Worm (Caenorhabditis elegans): Measurements from ENCODE around the gene ras-2.

The ras-2 gene

ce11 chrIII:4696903-4697302 is 43.0 kb downstream of the ras-2 start:
- TF ChIP-seq nhr-12 (tag; optimal IDR thresholded peaks at IDR 0.05) (no peak), unc-62 (GFP tag; optimal IDR thresholded peaks at IDR 0.05) (no peak), fos-1 (tag; optimal IDR thresholded peaks at IDR 0.05) (no peak), nhr-11 (tag; optimal IDR thresholded peaks at IDR 0.05) (no peak), mdl-1 (tag; optimal IDR thresholded peaks at IDR 0.05) (no peak), unc-39 (tag; optimal IDR thresholded peaks at IDR 0.05) (no peak), crh-2 (tag; optimal IDR thresholded peaks at IDR 0.05) (no peak), alr-1 (tag; optimal IDR thresholded peaks at IDR 0.05) (no peak), nhr-23 (tag; optimal IDR thresholded peaks at IDR 0.05) (no peak), lin-39 (tag; optimal IDR thresholded peaks at IDR 0.05) (no peak), mab-5 (tag; optimal IDR thresholded peaks at IDR 0.05) (no peak), ztf-11 (tag; optimal IDR thresholded peaks at IDR 0.05) (no peak), ceh-16 (tag; optimal IDR thresholded peaks at IDR 0.05) (no peak), C34F6.9 (tag; optimal IDR thresholded peaks at IDR 0.05) (no peak), sem-4 (tag; optimal IDR thresholded peaks at IDR 0.05) (no peak), nhr-21 (tag; optimal IDR thresholded peaks at IDR 0.05) (no peak), nhr-10 (tag; optimal IDR thresholded peaks at IDR 0.05) (no peak), dmd-4 (tag; optimal IDR thresholded peaks at IDR 0.05) (no peak)

- TF ChIP-seq nhr-6 (tag; optimal IDR thresholded peaks at IDR 0.05) (no peak), mbf-1 (tag; optimal IDR thresholded peaks at IDR 0.05) (no peak), snpc-4 (tag; optimal IDR thresholded peaks at IDR 0.05) (no peak), mab-5 (tag; optimal IDR thresholded peaks at IDR 0.05) (no peak)
These were observed 44.8 kb downstream of the ras-2 start, which contains the start of gene T04A8.7 for ce11 chrIII:4695057-4695456. Gene T04A8.7 (plus strand): TSS chrIII:4695357.

ce11 chrIII:4693695-4694094 is 46.2 kb downstream of the ras-2 start, which contains the start of gene T04A8.8:
Gene T04A8.8 (plus strand): TSS chrIII:4693995.
- no peak for TF ChIP-seq lsy-2 (tag; optimal IDR thresholded peaks at IDR 0.05)
- no peak for TF ChIP-seq unc-62 (GFP tag; optimal IDR thresholded peaks at IDR 0.05)
- no peak for TF ChIP-seq nhr-6 (tag; optimal IDR thresholded peaks at IDR 0.05)
- no peak for TF ChIP-seq skn-1 (tag; optimal IDR thresholded peaks at IDR 0.05)
- TF ChIP-seq nhr-129 (tag; optimal IDR thresholded peaks at IDR 0.05), result no peak
- no peak for TF ChIP-seq sem-4 (tag; optimal IDR thresholded peaks at IDR 0.05)
- TF ChIP-seq mbf-1 (tag; optimal IDR thresholded peaks at IDR 0.05), result no peak
- TF ChIP-seq C34F6.9 (tag; optimal IDR thresholded peaks at IDR 0.05), result no peak
- no peak for TF ChIP-seq aly-2 (tag; optimal IDR thresholded peaks at IDR 0.05)
- TF ChIP-seq ZK546.5 (tag; optimal IDR thresholded peaks at IDR 0.05), result no peak
- no peak for TF ChIP-seq R02D3.7 (tag; optimal IDR thresholded peaks at IDR 0.05)
- no peak for TF ChIP-seq elt-1 (tag; optimal IDR thresholded peaks at IDR 0.05)
- TF ChIP-seq nhr-25 (tag; optimal IDR thresholded peaks at IDR 0.05), result no peak
- no peak for TF ChIP-seq nhr-23 (tag; optimal IDR thresholded peaks at IDR 0.05)
- no peak for TF ChIP-seq ceh-82 (tag; optimal IDR thresholded peaks at IDR 0.05)
- no peak for TF ChIP-seq nhr-11 (tag; optimal IDR thresholded peaks at IDR 0.05)
- no peak for TF ChIP-seq nhr-21 (tag; optimal IDR thresholded peaks at IDR 0.05)
- no peak for TF ChIP-seq Y55F3AM.14 (GFP tag; optimal IDR thresholded peaks at IDR 0.05)

- TF ChIP-seq crh-2 (tag; optimal IDR thresholded peaks at IDR 0.05) (peak; percentile 60), skn-1 (tag; optimal IDR thresholded peaks at IDR 0.05) (no peak), egl-27 (tag; optimal IDR thresholded peaks at IDR 0.05) (no peak), F13H6.1 (tag; optimal IDR thresholded peaks at IDR 0.05) (peak; percentile 50), peb-1 (tag; optimal IDR thresholded peaks at IDR 0.05) (no peak), ceh-82 (tag; optimal IDR thresholded peaks at IDR 0.05) (no peak), ZK546.5 (tag; optimal IDR thresholded peaks at IDR 0.05) (no peak), snpc-4 (tag; optimal IDR thresholded peaks at IDR 0.05) (no peak), alr-1 (tag; optimal IDR thresholded peaks at IDR 0.05) (no peak), lin-13 (GFP tag; optimal IDR thresholded peaks at IDR 0.05) (peak; percentile 29), fos-1 (tag; optimal IDR thresholded peaks at IDR 0.05) (peak; percentile 70), nhr-12 (tag; optimal IDR thresholded peaks at IDR 0.05) (no peak), nhr-129 (tag; optimal IDR thresholded peaks at IDR 0.05) (peak; percentile 79), sem-4 (tag; optimal IDR thresholded peaks at IDR 0.05) (peak; percentile 10), aly-2 (tag; optimal IDR thresholded peaks at IDR 0.05) (no peak), elt-3 (tag; optimal IDR thresholded peaks at IDR 0.05) (no peak), sma-3 (GFP tag; optimal IDR thresholded peaks at IDR 0.05) (peak; percentile 58), mdl-1 (tag; optimal IDR thresholded peaks at IDR 0.05) (no peak), lin-11 (tag; optimal IDR thresholded peaks at IDR 0.05) (peak; percentile 28), nhr-25 (tag; optimal IDR thresholded peaks at IDR 0.05) (peak; percentile 60), C34F6.9 (tag; optimal IDR thresholded peaks at IDR 0.05) (peak; percentile 86), mab-5 (tag; optimal IDR thresholded peaks at IDR 0.05) (no peak), gmeb-1 (tag; optimal IDR thresholded peaks at IDR 0.05) (peak; percentile 76), ama-1 (optimal IDR thresholded peaks at IDR 0.05) (no peak), nhr-11 (tag; optimal IDR thresholded peaks at IDR 0.05) (no peak), ztf-4 (tag; optimal IDR thresholded peaks at IDR 0.05) (no peak), unc-39 (tag; optimal IDR thresholded peaks at IDR 0.05) (no peak), ztf-1 (GFP tag; conservative IDR thresholded peaks at IDR 0.05) (no peak), sma-9 (GFP tag; optimal IDR thresholded peaks at IDR 0.05) (peak; percentile 52), sma-9 (tag; optimal IDR thresholded peaks at IDR 0.05) (no peak), nhr-237 (tag; optimal IDR thresholded peaks at IDR 0.05) (no peak), unc-55 (GFP tag; optimal IDR thresholded peaks at IDR 0.05) (peak; percentile 77), lsy-2 (tag; optimal IDR thresholded peaks at IDR 0.05) (peak; percentile 9 to 87), nhr-21 (tag; optimal IDR thresholded peaks at IDR 0.05) (peak; percentile 21), zag-1 (tag; optimal IDR thresholded peaks at IDR 0.05) (no peak)
These were observed 46.6 kb downstream of the ras-2 start, which contains the start of gene nifk-1 for ce11 chrIII:4693281-4693680. Gene nifk-1 (minus strand): TSS chrIII:4693307.

Measured in whole organism, L2 larva.